Worm (Caenorhabditis elegans) whole organism, early embryonic: ENCODE results near the gene ZK84.4.
A peak's percentile ranks its signal among the peaks of the same experiment; 100 is the strongest.

Source experiments
- B0310.2 ChIP-seq: sonication (generic microtip); optimal IDR thresholded peaks from 2 replicates; lab custom pipeline; 2016; ENCODE audit warnings: mild to moderate bottlenecking, missing genetic modification characterization, missing compliant biosample characterization
- F13C5.2 ChIP-seq: sonication (generic microtip); optimal IDR thresholded peaks from 2 replicates; lab custom pipeline; 2017; ENCODE audit warnings: mild to moderate bottlenecking, missing genetic modification characterization, inconsistent platforms, missing compliant biosample characterization
- aly-1 ChIP-seq: sonication (generic microtip); optimal IDR thresholded peaks from 2 replicates; lab custom pipeline; 2016; ENCODE audit warnings: missing genetic modification characterization, missing compliant biosample characterization
- ama-1 ChIP-seq: fragments of 150-350 bp; optimal IDR thresholded peaks from 2 replicates; lab custom pipeline; 2014
- ceh-13 ChIP-seq: fragments of 200-800 bp; sonication (Bioruptor generic); optimal IDR thresholded peaks from 2 replicates; lab custom pipeline; 2018; ENCODE audit warnings: mild to moderate bottlenecking, missing genetic modification characterization, missing compliant biosample characterization
- ceh-36 ChIP-seq: sonication (generic microtip); optimal IDR thresholded peaks from 2 replicates; lab custom pipeline; 2016; ENCODE audit warnings: missing genetic modification characterization, inconsistent platforms, missing compliant biosample characterization
- ets-7 ChIP-seq: sonication (generic microtip); optimal IDR thresholded peaks from 2 replicates; lab custom pipeline; 2016; ENCODE audit warnings: missing genotype, missing genetic modification characterization, missing compliant biosample characterization
- flt-1 ChIP-seq: fragments of 200-800 bp; sonication (Bioruptor generic); IDR thresholded peaks from 2 replicates; pipeline ENCODE4 v1.3.6; 2022; ENCODE audit warnings: missing genetic modification characterization, missing compliant biosample characterization
- hmbx-1 ChIP-seq: sonication (generic microtip); optimal IDR thresholded peaks from 2 replicates; lab custom pipeline; 2016; ENCODE audit warnings: mild to moderate bottlenecking, missing genetic modification characterization, missing compliant biosample characterization
- hmg-4 ChIP-seq: fragments of 200-800 bp; sonication (Bioruptor generic); optimal IDR thresholded peaks from 2 replicates; lab custom pipeline; 2018; ENCODE audit warnings: mild to moderate bottlenecking, missing genetic modification characterization, missing compliant biosample characterization
- hnd-1 ChIP-seq: sonication (generic microtip); optimal IDR thresholded peaks from 2 replicates; lab custom pipeline; 2016; ENCODE audit warnings: missing genetic modification characterization, missing compliant biosample characterization
- pes-1 ChIP-seq: fragments of 200-800 bp; sonication (Bioruptor generic); IDR thresholded peaks from 2 replicates; pipeline ENCODE4 v1.3.6; 2022; ENCODE audit warnings: missing genetic modification reagents, missing genetic modification characterization, missing compliant biosample characterization
- scrt-1 ChIP-seq: fragments of 200-800 bp; sonication (Bioruptor generic); IDR thresholded peaks from 2 replicates; pipeline ENCODE4 v1.3.6; 2022; ENCODE audit warnings: missing genetic modification characterization, missing compliant biosample characterization
- sea-1 ChIP-seq: fragments of 200-800 bp; sonication (Bioruptor generic); conservative IDR thresholded peaks from 2 replicates; pipeline ENCODE4 v1.3.6; 2022; ENCODE audit warnings: missing genetic modification characterization, missing compliant biosample characterization
- tbx-11 ChIP-seq: fragments of 200-800 bp; sonication (Bioruptor generic); IDR thresholded peaks from 2 replicates; pipeline ENCODE4 v1.3.6; 2022; ENCODE audit warnings: missing genetic modification characterization, missing compliant biosample characterization
- tbx-37 ChIP-seq: fragments of 200-800 bp; sonication (Bioruptor generic); conservative IDR thresholded peaks from 2 replicates; pipeline ENCODE4 v1.3.6; 2022; ENCODE audit warnings: missing genetic modification reagents, missing genetic modification characterization, missing compliant biosample characterization
- tra-4 ChIP-seq: sonication (generic microtip); optimal IDR thresholded peaks from 2 replicates; lab custom pipeline; 2017; ENCODE audit warnings: missing genetic modification characterization, missing compliant biosample characterization

Gene ZK84.4

ce11 chrII:6043166-6043565 is 34.4 kb upstream of the ZK84.4 start, which contains the start of gene R12C12.10:
TSS of gene R12C12.10 (minus strand) at chrII:6043266.
- TF ChIP-seq tra-4 (tag; lab: Kevin White, UChicago) (no peak), ama-1 (lab: Kevin White, UChicago) (no peak), flt-1 (no peak), pes-1 (GFP tag; lab: Robert Waterston, UW) (no peak), scrt-1 (GFP tag; lab: Robert Waterston, UW) (no peak), aly-1 (tag; lab: Kevin White, UChicago) (no peak), hmg-4 (GFP tag; lab: Kevin White, UChicago) (no peak)

- TF ChIP-seq sea-1 (GFP tag; lab: Robert Waterston, UW), result no peak
- TF ChIP-seq hmbx-1 (tag; lab: Kevin White, UChicago), result no peak
- TF ChIP-seq tbx-11 (GFP tag; lab: Robert Waterston, UW), result no peak
- no peak for TF ChIP-seq flt-1
- TF ChIP-seq ceh-13 (GFP tag; lab: Kevin White, UChicago), result no peak
- TF ChIP-seq hmg-4 (GFP tag; lab: Kevin White, UChicago), result no peak
- no peak for TF ChIP-seq tra-4 (tag; lab: Kevin White, UChicago)
- TF ChIP-seq ets-7, result no peak
- TF ChIP-seq ceh-36, result no peak
- no peak for TF ChIP-seq hnd-1 (tag; lab: Kevin White, UChicago)
- no peak for TF ChIP-seq pes-1 (GFP tag; lab: Robert Waterston, UW)
Measured at ce11 chrII:6031106-6031505, 22.3 kb upstream of the ZK84.4 start, which contains the start of gene frpr-16. TSS of gene frpr-16 (minus strand) at chrII:6031206.

- TF ChIP-seq B0310.2 (tag; lab: Kevin White, UChicago) (no peak), tbx-11 (GFP tag; lab: Robert Waterston, UW) (no peak), sea-1 (GFP tag; lab: Robert Waterston, UW) (no peak), pes-1 (GFP tag; lab: Robert Waterston, UW) (no peak), ceh-36 (no peak), hmg-4 (GFP tag; lab: Kevin White, UChicago) (no peak), ets-7 (no peak), hmbx-1 (tag; lab: Kevin White, UChicago) (no peak)
Measured at ce11 chrII:6028594-6029141, 19.9 kb upstream of the ZK84.4 start.

- TF ChIP-seq pes-1 (GFP tag; lab: Robert Waterston, UW) (no peak), aly-1 (tag; lab: Kevin White, UChicago) (no peak), hmg-4 (GFP tag; lab: Kevin White, UChicago) (no peak), scrt-1 (GFP tag; lab: Robert Waterston, UW) (no peak), hnd-1 (tag; lab: Kevin White, UChicago) (no peak), sea-1 (GFP tag; lab: Robert Waterston, UW) (no peak), hmbx-1 (tag; lab: Kevin White, UChicago) (no peak), tbx-37 (GFP tag; lab: Robert Waterston, UW) (no peak), flt-1 (no peak), tbx-11 (GFP tag; lab: Robert Waterston, UW) (no peak), ceh-36 (no peak), ama-1 (lab: Kevin White, UChicago) (no peak)
Measured at ce11 chrII:6026646-6027045, 17.9 kb upstream of the ZK84.4 start.

- TF ChIP-seq sea-1 (GFP tag; lab: Robert Waterston, UW) (no peak), scrt-1 (GFP tag; lab: Robert Waterston, UW) (no peak), tbx-11 (GFP tag; lab: Robert Waterston, UW) (no peak), ceh-36 (no peak), ama-1 (lab: Kevin White, UChicago) (no peak), tra-4 (tag; lab: Kevin White, UChicago) (no peak), hmg-4 (GFP tag; lab: Kevin White, UChicago) (no peak), flt-1 (no peak), ceh-13 (GFP tag; lab: Kevin White, UChicago) (no peak), ets-7 (no peak), aly-1 (tag; lab: Kevin White, UChicago) (no peak), F13C5.2 (tag; lab: Kevin White, UChicago) (no peak)
Measured at ce11 chrII:6025647-6026046, 16.9 kb upstream of the ZK84.4 start.

- no peak for TF ChIP-seq ets-7
- no peak for TF ChIP-seq tbx-37 (GFP tag; lab: Robert Waterston, UW)
- TF ChIP-seq sea-1 (GFP tag; lab: Robert Waterston, UW), result no peak
- no peak for TF ChIP-seq hmbx-1 (tag; lab: Kevin White, UChicago)
- TF ChIP-seq tra-4 (tag; lab: Kevin White, UChicago), result no peak
- no peak for TF ChIP-seq flt-1
- no peak for TF ChIP-seq ceh-36
- TF ChIP-seq scrt-1 (GFP tag; lab: Robert Waterston, UW), result no peak
- no peak for TF ChIP-seq tbx-11 (GFP tag; lab: Robert Waterston, UW)
- no peak for TF ChIP-seq B0310.2 (tag; lab: Kevin White, UChicago)
- no peak for TF ChIP-seq pes-1 (GFP tag; lab: Robert Waterston, UW)
Measured at ce11 chrII:6024879-6025278, 16.1 kb upstream of the ZK84.4 start, which contains the start of gene R12C12.9. TSS of gene R12C12.9 (minus strand) at chrII:6024979.

- TF ChIP-seq sea-1 (GFP tag; lab: Robert Waterston, UW), result no peak
- TF ChIP-seq aly-1 (tag; lab: Kevin White, UChicago), result peak; percentile 37
Measured at ce11 chrII:6022596-6022995, 13.8 kb upstream of the ZK84.4 start.

ce11 chrII:6020353-6020752 is 11.6 kb upstream of the ZK84.4 start, which contains the start of gene ZK84.1:
TSS of gene ZK84.1 (plus strand) at chrII:6020653.
- no peak for TF ChIP-seq tbx-37 (GFP tag; lab: Robert Waterston, UW)
- no peak for TF ChIP-seq ceh-36
- TF ChIP-seq pes-1 (GFP tag; lab: Robert Waterston, UW), result no peak
- TF ChIP-seq hmg-4 (GFP tag; lab: Kevin White, UChicago), result no peak
- no peak for TF ChIP-seq hmbx-1 (tag; lab: Kevin White, UChicago)
- no peak for TF ChIP-seq tra-4 (tag; lab: Kevin White, UChicago)
- no peak for TF ChIP-seq scrt-1 (GFP tag; lab: Robert Waterston, UW)
- TF ChIP-seq tbx-11 (GFP tag; lab: Robert Waterston, UW), result no peak
- TF ChIP-seq hnd-1 (tag; lab: Kevin White, UChicago), result no peak
- no peak for TF ChIP-seq aly-1 (tag; lab: Kevin White, UChicago)
- TF ChIP-seq ceh-13 (GFP tag; lab: Kevin White, UChicago), result no peak
- TF ChIP-seq F13C5.2 (tag; lab: Kevin White, UChicago), result no peak
